Worm (Caenorhabditis elegans) whole organism, L3 larva: Measurements from ENCODE around the gene Y57E12AL.6.

Experiments
- elt-1 ChIP-seq: fragments of 150-350 bp; optimal IDR thresholded peaks from 2 replicates; lab custom pipeline; 2014; ENCODE audit warnings: missing biosample characterization, missing genetic modification characterization
- lin-15B ChIP-seq: fragments of 150-350 bp; optimal IDR thresholded peaks from 2 replicates; lab custom pipeline; 2014; ENCODE audit warnings: missing biosample characterization, missing genetic modification characterization
- lsy-12 ChIP-seq: sonication (generic microtip); optimal IDR thresholded peaks from 2 replicates; lab custom pipeline; 2016; ENCODE audit warnings: mild to moderate bottlenecking, missing genetic modification characterization, missing compliant biosample characterization
- nhr-12 ChIP-seq: fragments of 150-350 bp; optimal IDR thresholded peaks from 2 replicates; lab custom pipeline; 2014; ENCODE audit warnings: missing biosample characterization, missing genetic modification characterization
- nhr-25 ChIP-seq: sonication (generic microtip); optimal IDR thresholded peaks from 2 replicates; lab custom pipeline; 2017; ENCODE audit warnings: missing biosample characterization, missing genetic modification characterization
- nhr-77 ChIP-seq: fragments of 150-350 bp; optimal IDR thresholded peaks from 2 replicates; lab custom pipeline; 2014; ENCODE audit warnings: missing biosample characterization, missing genetic modification characterization
- pha-4 ChIP-seq: fragments of 150-350 bp; optimal IDR thresholded peaks from 2 replicates; lab custom pipeline; 2014; ENCODE audit warnings: missing biosample characterization, missing genetic modification reagents, missing genetic modification characterization
- pqm-1 ChIP-seq: fragments of 150-350 bp; optimal IDR thresholded peaks from 2 replicates; lab custom pipeline; 2017; ENCODE audit warnings: missing biosample characterization, missing genetic modification characterization, inconsistent platforms
- skn-1 ChIP-seq: fragments of 150-350 bp; optimal IDR thresholded peaks from 2 replicates; lab custom pipeline; 2014; ENCODE audit warnings: missing biosample characterization, missing genetic modification characterization
- snpc-4 ChIP-seq: fragments of 150-350 bp; optimal IDR thresholded peaks from 2 replicates; lab custom pipeline; 2014; ENCODE audit warnings: missing biosample characterization, missing genetic modification characterization
- unc-62 ChIP-seq: fragments of 150-350 bp; sonication (generic microtip); optimal IDR thresholded peaks from 4 replicates; lab custom pipeline; 2014; ENCODE audit warnings: missing biosample characterization, missing genetic modification reagents, missing genetic modification characterization
- zag-1 ChIP-seq: fragments of 150-350 bp; optimal IDR thresholded peaks from 2 replicates; lab custom pipeline; 2014; ENCODE audit warnings: missing biosample characterization, missing genetic modification characterization
- ztf-4 ChIP-seq: fragments of 150-350 bp; optimal IDR thresholded peaks from 2 replicates; lab custom pipeline; 2014; ENCODE audit warnings: missing biosample characterization, missing genetic modification characterization

DNA sequence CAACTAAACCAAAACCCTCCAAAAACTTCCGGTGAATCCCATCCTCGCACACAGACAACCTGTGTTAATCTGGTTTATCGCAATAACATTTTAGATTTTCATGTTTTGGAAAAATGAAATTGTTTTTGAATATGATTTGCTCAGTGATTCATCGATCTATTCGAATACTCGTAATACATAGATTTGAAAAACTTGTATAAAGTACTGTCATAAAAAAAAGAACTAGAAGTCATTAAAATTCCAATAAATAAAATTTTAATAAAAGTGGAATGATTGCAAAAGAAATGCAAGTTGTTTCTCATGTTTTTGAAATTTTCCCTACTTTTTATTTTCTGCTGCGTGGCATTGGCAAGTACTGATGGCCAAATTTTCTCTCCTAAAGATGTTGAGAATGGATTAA lies 5.7 kb downstream of the Y57E12AL.6 start, which contains the start of gene spig-8:
- TF ChIP-seq elt-1 (tag; lab: Kevin White, UChicago) = no peak
- TF ChIP-seq skn-1 (tag; lab: Kevin White, UChicago) = no peak
- no peak for TF ChIP-seq pqm-1 (tag; lab: Kevin White, UChicago)
- TF ChIP-seq lsy-12 (tag; lab: Kevin White, UChicago) = no peak
- no peak for TF ChIP-seq ztf-4 (tag; lab: Kevin White, UChicago)
- TF ChIP-seq nhr-77 (tag; lab: Kevin White, UChicago) = no peak
- TF ChIP-seq snpc-4 = no peak
- no peak for TF ChIP-seq pha-4 (tag; lab: Kevin White, UChicago)
- no peak for TF ChIP-seq nhr-12
- TF ChIP-seq unc-62 (GFP tag; lab: Kevin White, UChicago) = no peak
- no peak for TF ChIP-seq lin-15B
- TF ChIP-seq nhr-25 (tag; lab: Kevin White, UChicago) = no peak
- no peak for TF ChIP-seq zag-1
